Fruit fly (Drosophila melanogaster) whole organism, embryonic: Measurements from ENCODE around the gene Pxn.

Experiments
- CG11723 ChIP-seq: fragments of 200-800 bp; sonication (Bioruptor generic); optimal IDR thresholded peaks from 2 replicates; lab custom pipeline; 2017; ENCODE audit warnings: missing biosample characterization, mild to moderate bottlenecking, missing genetic modification characterization
- CG12104 ChIP-seq: fragments of 200-800 bp; sonication (Bioruptor generic); optimal IDR thresholded peaks from 3 replicates; lab custom pipeline; 2016; ENCODE audit warnings: missing biosample characterization, missing genetic modification characterization
- CG1529 ChIP-seq: fragments of 200-800 bp; sonication (Bioruptor generic); optimal IDR thresholded peaks from 3 replicates; lab custom pipeline; 2018; ENCODE audit warnings: missing biosample characterization, missing genetic modification characterization
- CG1792 ChIP-seq: fragments of 200-800 bp; sonication (Bioruptor generic); optimal IDR thresholded peaks from 2 replicates; lab custom pipeline; 2016; ENCODE audit warnings: missing biosample characterization, missing genetic modification characterization
- CG2129 ChIP-seq: fragments of 200-800 bp; sonication (Bioruptor generic); IDR thresholded peaks from 2 replicates; pipeline ENCODE4 v1.3.6; 2022; ENCODE audit warnings: missing biosample characterization, missing genetic modification characterization; ENCODE audit not compliant: partially characterized antibody
- CG2202 ChIP-seq: fragments of 200-800 bp; sonication (Bioruptor generic); optimal IDR thresholded peaks from 2 replicates; lab custom pipeline; 2018; ENCODE audit warnings: missing biosample characterization, mild to moderate bottlenecking, missing genetic modification characterization
- CG2678 ChIP-seq: fragments of 200-800 bp; sonication (Bioruptor generic); optimal IDR thresholded peaks from 3 replicates; lab custom pipeline; 2019; ENCODE audit warnings: missing biosample characterization, mild to moderate bottlenecking, missing genetic modification characterization, moderate library complexity
- CG30020 ChIP-seq: fragments of 200-800 bp; optimal IDR thresholded peaks from 2 replicates; lab custom pipeline; 2019; ENCODE audit warnings: missing biosample characterization, mild to moderate bottlenecking, missing genetic modification characterization, moderate library complexity
- CG31441 ChIP-seq: fragments of 200-800 bp; sonication (Bioruptor generic); IDR thresholded peaks from 2 replicates; pipeline ENCODE4 v1.3.6; 2022; ENCODE audit warnings: missing biosample characterization, missing genetic modification characterization
- CG3847 ChIP-seq: fragments of 200-800 bp; sonication (Bioruptor generic); IDR thresholded peaks from 2 replicates; pipeline ENCODE4 v1.3.6; 2022; ENCODE audit warnings: missing biosample characterization, missing genetic modification characterization
- CG6765 ChIP-seq: fragments of 200-800 bp; sonication (Bioruptor generic); optimal IDR thresholded peaks from 3 replicates; lab custom pipeline; 2017; ENCODE audit warnings: missing biosample characterization, mild to moderate bottlenecking, missing genetic modification characterization
- CG7928 ChIP-seq: fragments of 200-800 bp; sonication (Bioruptor generic); optimal IDR thresholded peaks from 2 replicates; lab custom pipeline; 2017; ENCODE audit warnings: missing biosample characterization, mild to moderate bottlenecking, missing genetic modification characterization
- CG8359 ChIP-seq: fragments of 200-800 bp; sonication (Bioruptor generic); optimal IDR thresholded peaks from 2 replicates; lab custom pipeline; 2017; ENCODE audit warnings: missing biosample characterization, mild to moderate bottlenecking, missing genetic modification characterization, borderline replicate concordance
- CG9437 ChIP-seq: fragments of 200-800 bp; sonication (Bioruptor generic); optimal IDR thresholded peaks from 2 replicates; lab custom pipeline; 2018; ENCODE audit warnings: missing biosample characterization, mild to moderate bottlenecking, missing genetic modification characterization
- Chrac-16 ChIP-seq: fragments of 200-800 bp; sonication (Bioruptor generic); optimal IDR thresholded peaks from 3 replicates; lab custom pipeline; 2016; ENCODE audit warnings: missing biosample characterization, missing genetic modification characterization
- CrebB ChIP-seq: fragments of 200-800 bp; sonication (Bioruptor generic); optimal IDR thresholded peaks from 3 replicates; lab custom pipeline; 2018; ENCODE audit warnings: missing biosample characterization, mild to moderate bottlenecking, missing genetic modification characterization
- Deaf1 ChIP-seq: fragments of 200-800 bp; optimal IDR thresholded peaks from 3 replicates; lab custom pipeline; 2019; ENCODE audit warnings: missing biosample characterization, mild to moderate bottlenecking, missing genetic modification characterization, moderate library complexity
- Drgx ChIP-seq: fragments of 200-800 bp; sonication (Bioruptor generic); IDR thresholded peaks from 2 replicates; pipeline ENCODE4 v1.3.6; 2022; ENCODE audit warnings: missing biosample characterization, missing genetic modification characterization
- Hr39 ChIP-seq: fragments of >200 bp; optimal IDR thresholded peaks from 2 replicates; lab custom pipeline; 2017
- Lim3 ChIP-seq: fragments of 200-800 bp; sonication (Bioruptor generic); IDR thresholded peaks from 2 replicates; pipeline ENCODE4 v1.3.6; 2022; ENCODE audit warnings: missing biosample characterization, missing genetic modification characterization
- Med ChIP-seq: fragments of 200-800 bp; sonication (Bioruptor generic); peaks from one replicate; lab custom pipeline; 2016; ENCODE audit warnings: missing biosample characterization, missing genetic modification characterization, mild to moderate bottlenecking, inconsistent platforms, moderate library complexity
- Mes4 ChIP-seq: fragments of 200-800 bp; sonication (Bioruptor generic); optimal IDR thresholded peaks from 2 replicates; lab custom pipeline; 2016; ENCODE audit warnings: missing biosample characterization, missing genetic modification characterization
- Nf-YB ChIP-seq: fragments of 200-800 bp; sonication (Bioruptor generic); optimal IDR thresholded peaks from 3 replicates; lab custom pipeline; 2019; ENCODE audit warnings: missing biosample characterization, mild to moderate bottlenecking, missing genetic modification characterization, moderate library complexity
- NfI ChIP-seq: fragments of 200-800 bp; sonication (Bioruptor generic); optimal IDR thresholded peaks from 3 replicates; lab custom pipeline; 2018; ENCODE audit warnings: missing biosample characterization, mild to moderate bottlenecking, missing genetic modification characterization, moderate library complexity
- Ravus ChIP-seq: fragments of 200-800 bp; sonication (Bioruptor generic); IDR thresholded peaks from 2 replicates; pipeline ENCODE4 v1.3.6; 2022; ENCODE audit warnings: missing biosample characterization, missing genetic modification characterization
- Sox100B ChIP-seq: fragments of 200-800 bp; sonication (Bioruptor generic); optimal IDR thresholded peaks from 3 replicates; lab custom pipeline; 2018; ENCODE audit warnings: missing biosample characterization, mild to moderate bottlenecking, missing genetic modification characterization
- Ssrp ChIP-seq: fragments of 200-800 bp; sonication (Bioruptor generic); optimal IDR thresholded peaks from 2 replicates; lab custom pipeline; 2018; ENCODE audit warnings: missing biosample characterization, mild to moderate bottlenecking, missing genetic modification characterization, moderate library complexity
- Stat92E ChIP-seq, 3 experiments: fragments of >200 bp in 2 of 3; fragments of 200-800 bp in 1 of 3; sonication (Bioruptor generic) in 1 of 3; optimal IDR thresholded peaks; 2 replicates each; lab custom pipeline; 2017 to 2019; ENCODE audit warnings: missing biosample characterization in 3 of 3, missing genetic modification characterization in 3 of 3, mild to moderate bottlenecking in 1 of 3, moderate library complexity in 1 of 3
- ab ChIP-seq: fragments of 200-800 bp; sonication (Bioruptor generic); optimal IDR thresholded peaks from 2 replicates; lab custom pipeline; 2016; ENCODE audit warnings: missing biosample characterization, missing genetic modification characterization
- abd-A ChIP-seq: fragments of 200-800 bp; sonication (Bioruptor generic); optimal IDR thresholded peaks from 3 replicates; lab custom pipeline; 2019; ENCODE audit warnings: missing biosample characterization, mild to moderate bottlenecking, missing genetic modification characterization, moderate library complexity
- ase ChIP-seq: fragments of 200-800 bp; sonication (Bioruptor generic); IDR thresholded peaks from 3 replicates; pipeline ENCODE4 v1.3.6; 2022; ENCODE audit warnings: missing biosample characterization, missing genetic modification characterization
- bsh ChIP-seq, 2 experiments: fragments of 200-800 bp; sonication (Bioruptor generic); optimal IDR thresholded peaks; 2 replicates each; lab custom pipeline; 2017 to 2018; ENCODE audit warnings: mild to moderate bottlenecking in 2 of 2, missing biosample characterization in 2 of 2, missing genetic modification characterization in 2 of 2, moderate library complexity in 1 of 2
- cato ChIP-seq: fragments of 200-800 bp; sonication (Bioruptor generic); optimal IDR thresholded peaks from 2 replicates; lab custom pipeline; 2016; ENCODE audit warnings: missing biosample characterization, missing genetic modification characterization, borderline replicate concordance
- hkb ChIP-seq, 2 experiments: fragments of 200-800 bp in 1 of 2; fragments of >200 bp in 1 of 2; sonication (Bioruptor generic) in 1 of 2; IDR thresholded peaks in 1 of 2; optimal IDR thresholded peaks in 1 of 2; 2 replicates each; pipeline versions ENCODE4 v1.3.6 to Lab custom; 2017 to 2022; ENCODE audit warnings: missing biosample characterization in 1 of 2, missing genetic modification characterization in 1 of 2
- inv ChIP-seq: fragments of 200-800 bp; sonication (Bioruptor generic); IDR thresholded peaks from 2 replicates; pipeline ENCODE4 v1.3.6; 2022; ENCODE audit warnings: missing biosample characterization, missing genetic modification characterization; ENCODE audit not compliant: partially characterized antibody
- lov ChIP-seq, 2 experiments: fragments of 200-800 bp in 1 of 2; fragments of >200 bp in 1 of 2; sonication (Bioruptor generic) in 1 of 2; IDR thresholded peaks in 1 of 2; optimal IDR thresholded peaks in 1 of 2; 2 replicates in 1 of 2; 3 replicates in 1 of 2; pipeline versions ENCODE4 v1.3.6 to Lab custom; 2017 to 2022; ENCODE audit warnings: missing biosample characterization in 1 of 2, missing genetic modification characterization in 1 of 2
- mirr ChIP-seq: fragments of 200-800 bp; sonication (Bioruptor generic); optimal IDR thresholded peaks from 3 replicates; lab custom pipeline; 2018; ENCODE audit warnings: missing biosample characterization, mild to moderate bottlenecking, missing genetic modification characterization
- onecut ChIP-seq: fragments of 200-800 bp; sonication (Bioruptor generic); IDR thresholded peaks from 2 replicates; pipeline ENCODE4 v1.3.6; 2022; ENCODE audit warnings: missing biosample characterization, missing genetic modification characterization
- pho ChIP-seq: fragments of 200-800 bp; sonication (Bioruptor generic); optimal IDR thresholded peaks from 2 replicates; lab custom pipeline; 2016; ENCODE audit warnings: missing biosample characterization, missing genetic modification characterization
- scrt ChIP-seq: fragments of 200-800 bp; sonication (Bioruptor generic); optimal IDR thresholded peaks from 2 replicates; lab custom pipeline; 2018; ENCODE audit warnings: missing biosample characterization, mild to moderate bottlenecking, missing genetic modification characterization, moderate library complexity
- seq ChIP-seq: fragments of 200-800 bp; sonication (Bioruptor generic); IDR thresholded peaks from 2 replicates; pipeline ENCODE4 v1.3.6; 2022; ENCODE audit warnings: missing biosample characterization, missing genetic modification characterization
- slbo ChIP-seq: fragments of 200-800 bp; sonication (Bioruptor generic); IDR thresholded peaks from 2 replicates; pipeline ENCODE4 v1.3.6; 2022; ENCODE audit warnings: missing biosample characterization, missing genetic modification characterization
- slp2 ChIP-seq: fragments of 200-800 bp; sonication (Bioruptor generic); optimal IDR thresholded peaks from 2 replicates; lab custom pipeline; 2016; ENCODE audit warnings: missing biosample characterization, missing genetic modification characterization
- stwl ChIP-seq: fragments of 200-800 bp; sonication (Bioruptor generic); optimal IDR thresholded peaks from 3 replicates; lab custom pipeline; 2018; ENCODE audit warnings: missing biosample characterization, mild to moderate bottlenecking, missing genetic modification characterization, moderate library complexity
- sug ChIP-seq: fragments of 200-800 bp; optimal IDR thresholded peaks from 2 replicates; lab custom pipeline; 2019; ENCODE audit warnings: missing biosample characterization, mild to moderate bottlenecking, missing genetic modification characterization, moderate library complexity
- tin ChIP-seq: fragments of 200-800 bp; sonication (Bioruptor generic); optimal IDR thresholded peaks from 3 replicates; lab custom pipeline; 2016; ENCODE audit warnings: missing biosample characterization, missing genetic modification characterization
- trem ChIP-seq: fragments of 200-800 bp; optimal IDR thresholded peaks from 3 replicates; lab custom pipeline; 2019; ENCODE audit warnings: missing biosample characterization, mild to moderate bottlenecking, missing genetic modification characterization, moderate library complexity
- z ChIP-seq: fragments of 200-800 bp; sonication (Bioruptor generic); IDR thresholded peaks from 3 replicates; pipeline ENCODE4 v1.3.6; 2022; ENCODE audit warnings: missing biosample characterization, missing genetic modification characterization

Gene Pxn

DNA sequence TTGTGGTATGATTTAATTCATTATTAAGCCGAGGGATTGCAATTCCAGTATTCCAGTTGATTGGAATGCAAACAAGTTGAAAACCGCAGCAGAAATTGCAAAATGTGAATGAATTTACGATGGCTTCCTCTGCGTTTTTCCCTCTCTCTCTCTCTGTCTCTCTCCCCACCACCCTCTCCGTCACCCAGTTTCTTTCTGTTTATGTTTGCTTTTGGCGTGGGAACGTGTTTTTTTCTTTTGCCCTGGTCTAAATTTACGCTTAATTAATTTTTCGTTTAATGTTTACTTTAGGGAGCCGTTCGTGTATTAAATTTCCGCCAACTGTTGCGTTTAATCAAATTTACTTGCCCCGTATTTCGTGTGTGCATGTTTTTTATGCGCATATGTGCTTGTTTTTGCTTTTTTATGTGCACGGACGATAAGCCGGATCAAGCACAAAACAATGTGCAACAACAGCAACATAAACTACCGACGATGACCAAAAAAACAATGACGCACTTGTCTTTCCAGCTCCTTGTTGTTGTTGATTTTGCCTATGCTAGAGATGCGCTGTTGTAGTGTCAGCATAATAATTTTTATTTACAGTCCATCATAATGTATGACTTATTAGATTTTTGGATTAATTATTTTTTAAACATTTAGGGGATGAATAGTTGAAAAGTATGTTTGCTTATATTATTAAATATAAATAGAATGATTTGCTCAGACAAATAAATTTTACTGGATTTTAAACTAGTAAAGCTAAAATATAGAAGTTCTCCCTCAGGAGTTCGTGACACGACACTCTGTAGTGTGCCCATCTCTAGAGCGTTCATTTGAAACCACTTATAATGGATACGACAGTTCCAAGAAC, 39.7 kb downstream of the Pxn start (continued):
- no peak for TF ChIP-seq abd-A (tag; lab: Kevin White, UChicago)
- TF ChIP-seq CG7928: peak; percentile 44
- TF ChIP-seq CG30020 (tag; lab: Kevin White, UChicago): peak; percentile 61
- TF ChIP-seq stwl (tag; lab: Kevin White, UChicago): no peak
- peak; percentile 69 for TF ChIP-seq CG9437 (GFP tag; lab: Kevin White, UChicago)
- TF ChIP-seq lov (optimal IDR thresholded peaks at IDR 0.05; lab: Kevin White, UChicago): no peak
- no peak for TF ChIP-seq lov (GFP tag; IDR thresholded peaks at IDR 0.05; lab: Robert Waterston, UW)
- peak; percentile 55 for TF ChIP-seq seq
- TF ChIP-seq Med: peak; percentile 45
- no peak for TF ChIP-seq Hr39 (lab: Kevin White, UChicago)
- no peak for TF ChIP-seq mirr (GFP tag; lab: Kevin White, UChicago)
- no peak for TF ChIP-seq hkb (optimal IDR thresholded peaks at IDR 0.05; lab: Kevin White, UChicago)
- TF ChIP-seq hkb (GFP tag; IDR thresholded peaks at IDR 0.05; lab: Robert Waterston, UW): peak; percentile 73
- TF ChIP-seq slbo: peak; percentile 83
- TF ChIP-seq onecut: peak; percentile 56
- peak; percentile 76 for TF ChIP-seq Ssrp (tag; lab: Kevin White, UChicago)
- TF ChIP-seq CG6765: peak; percentile 79
- no peak for TF ChIP-seq slp2 (GFP tag; lab: Kevin White, UChicago)
- peak; percentile 45 for TF ChIP-seq CrebB (tag; lab: Kevin White, UChicago)
- TF ChIP-seq inv (GFP tag; lab: Robert Waterston, UW): peak; percentile 64
- TF ChIP-seq CG2678 (tag; lab: Kevin White, UChicago): peak; percentile 87
- peak; percentile 86 for TF ChIP-seq Sox100B (GFP tag; lab: Kevin White, UChicago)
- peak; percentile 76 for TF ChIP-seq CG3847 (GFP tag; lab: Robert Waterston, UW)
- peak; percentile 89 for TF ChIP-seq CG2129 (GFP tag; lab: Robert Waterston, UW)
- peak; percentile 73 for TF ChIP-seq Chrac-16
- no peak for TF ChIP-seq pho (GFP tag; lab: Kevin White, UChicago)
- no peak for TF ChIP-seq Lim3 (GFP tag; lab: Robert Waterston, UW)
- TF ChIP-seq CG11723 (GFP tag; lab: Kevin White, UChicago): peak; percentile 45
- TF ChIP-seq bsh (GFP tag; optimal IDR thresholded peaks at IDR 0.05; lab: Kevin White, UChicago): peak in 1 of 2 experiments; percentile 74
- peak; percentile 55 for TF ChIP-seq Deaf1 (tag; lab: Kevin White, UChicago)
- no peak for TF ChIP-seq CG1792 (GFP tag; lab: Kevin White, UChicago)
- TF ChIP-seq scrt (GFP tag; lab: Kevin White, UChicago): peak; percentile 26
- TF ChIP-seq z (GFP tag; lab: Robert Waterston, UW): no peak
- no peak for TF ChIP-seq Mes4 (GFP tag; lab: Kevin White, UChicago)
- no peak for TF ChIP-seq Drgx (GFP tag; lab: Robert Waterston, UW)
- TF ChIP-seq CG8359 (GFP tag; lab: Kevin White, UChicago): peak; percentile 22
- peak; percentile 62 for TF ChIP-seq trem (tag; lab: Kevin White, UChicago)
- peak; percentile 67 for TF ChIP-seq tin (GFP tag; lab: Kevin White, UChicago)
- TF ChIP-seq cato: peak; percentile 32
- TF ChIP-seq ab (GFP tag; lab: Kevin White, UChicago): no peak
- peak; percentile 69 for TF ChIP-seq CG31441 (GFP tag; lab: Robert Waterston, UW)
- peak; percentile 65 for TF ChIP-seq NfI (GFP tag; lab: Kevin White, UChicago)
- TF ChIP-seq Ravus: no peak
- TF ChIP-seq CG2202 (tag; lab: Kevin White, UChicago): no peak
- TF ChIP-seq ase (GFP tag; lab: Robert Waterston, UW): no peak
- peak; percentile 62 for TF ChIP-seq Nf-YB (GFP tag; lab: Kevin White, UChicago)
- peak in 1 of 3 experiments; percentile 99 for TF ChIP-seq Stat92E (GFP tag; optimal IDR thresholded peaks at IDR 0.05; lab: Kevin White, UChicago)
- peak; percentile 36 for TF ChIP-seq CG1529 (GFP tag; lab: Kevin White, UChicago)
- peak; percentile 73 for TF ChIP-seq sug (tag; lab: Kevin White, UChicago)
- TF ChIP-seq CG12104 (GFP tag; lab: Kevin White, UChicago): peak; percentile 82
